Worm (Caenorhabditis elegans): ENCODE measurements around the gene F53H4.3.

Gene F53H4.3

DNA sequence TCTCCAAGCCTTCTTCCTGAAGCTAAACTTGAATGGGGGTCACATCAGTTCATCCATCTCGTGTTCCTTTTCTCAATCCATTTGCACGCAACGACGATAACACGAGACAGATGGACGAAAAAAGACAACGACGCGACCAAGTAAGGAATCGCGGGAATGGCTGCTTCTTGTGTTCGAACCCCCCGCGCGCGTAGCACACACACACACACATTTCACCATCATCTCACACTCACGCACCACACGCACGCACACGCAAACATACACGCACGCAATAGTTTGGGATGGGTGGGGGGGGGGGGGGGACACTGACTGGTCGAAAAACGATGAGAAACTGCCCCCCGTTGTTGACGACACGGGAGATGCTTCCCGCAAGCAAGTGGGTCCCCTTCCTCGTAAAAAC, 10.5 kb downstream of the F53H4.3 start:
- no peak for TF ChIP-seq hmbx-1 (tag; optimal IDR thresholded peaks at IDR 0.05)
- TF ChIP-seq hmg-4 (GFP tag; optimal IDR thresholded peaks at IDR 0.05) = peak; percentile 77
- TF ChIP-seq ceh-36 (tag; optimal IDR thresholded peaks at IDR 0.05) = no peak

- TF ChIP-seq scrt-1 (GFP tag; IDR thresholded peaks at IDR 0.05) (no peak), hnd-1 (tag; optimal IDR thresholded peaks at IDR 0.05) (no peak), flt-1 (GFP tag; IDR thresholded peaks at IDR 0.05) (no peak), ceh-13 (GFP tag; optimal IDR thresholded peaks at IDR 0.05) (no peak), ama-1 (optimal IDR thresholded peaks at IDR 0.05) (no peak), tra-4 (tag; optimal IDR thresholded peaks at IDR 0.05) (no peak), B0310.2 (tag; optimal IDR thresholded peaks at IDR 0.05) (no peak), tbx-37 (GFP tag; conservative IDR thresholded peaks at IDR 0.05) (no peak)
Measured at ce11 chrX:15869589-15869988, 17.8 kb downstream of the F53H4.3 start.

DNA sequence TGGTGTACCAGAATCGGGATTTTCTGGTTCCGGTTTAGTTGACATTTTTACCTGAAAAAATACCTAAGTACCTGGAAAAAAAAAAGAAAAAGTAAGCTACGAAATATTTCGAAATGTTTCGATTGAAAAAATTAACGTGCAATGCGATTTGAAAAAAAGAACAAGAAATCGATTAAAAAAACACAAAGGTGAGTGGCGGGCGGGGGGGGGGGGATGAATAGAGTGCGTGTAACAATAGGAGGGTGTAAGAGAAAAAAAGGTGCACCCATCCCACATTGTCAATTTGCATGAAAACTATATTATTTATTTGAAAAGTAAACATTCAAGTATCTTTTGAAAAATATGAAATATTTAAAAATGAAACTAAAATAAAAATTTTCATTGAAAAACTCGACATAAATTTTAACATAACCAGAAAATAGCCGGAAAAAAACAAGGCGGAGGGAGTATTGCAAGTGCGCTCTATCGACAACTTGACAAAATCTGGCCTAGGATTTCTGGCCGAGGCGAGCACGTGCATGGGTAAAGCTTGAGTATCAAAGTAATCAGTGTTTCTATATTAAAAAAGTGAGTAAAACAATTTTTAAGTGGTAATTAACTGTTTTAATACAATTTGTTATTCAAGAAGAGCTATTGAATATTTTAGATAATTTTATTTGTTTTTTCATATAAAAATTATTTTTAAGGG, 21.4 kb downstream of the F53H4.3 start, which contains the start of the genes csb-1 and F53H4.4:
Gene csb-1, minus strand, starts transcription at position 51 of the 688 bp plus-strand sequence.
Gene F53H4.4, plus strand, starts transcription at position 520 of the 688 bp plus-strand sequence.
- 0 out of 2 replicates have a peak, but pooled peaks have one; percentile 12 for TF ChIP-seq flt-1 (GFP tag; IDR thresholded peaks at IDR 0.05)
- peak; percentile 34 for TF ChIP-seq F13C5.2 (tag; optimal IDR thresholded peaks at IDR 0.05)
- no peak for TF ChIP-seq hmg-4 (GFP tag; optimal IDR thresholded peaks at IDR 0.05)

DNA sequence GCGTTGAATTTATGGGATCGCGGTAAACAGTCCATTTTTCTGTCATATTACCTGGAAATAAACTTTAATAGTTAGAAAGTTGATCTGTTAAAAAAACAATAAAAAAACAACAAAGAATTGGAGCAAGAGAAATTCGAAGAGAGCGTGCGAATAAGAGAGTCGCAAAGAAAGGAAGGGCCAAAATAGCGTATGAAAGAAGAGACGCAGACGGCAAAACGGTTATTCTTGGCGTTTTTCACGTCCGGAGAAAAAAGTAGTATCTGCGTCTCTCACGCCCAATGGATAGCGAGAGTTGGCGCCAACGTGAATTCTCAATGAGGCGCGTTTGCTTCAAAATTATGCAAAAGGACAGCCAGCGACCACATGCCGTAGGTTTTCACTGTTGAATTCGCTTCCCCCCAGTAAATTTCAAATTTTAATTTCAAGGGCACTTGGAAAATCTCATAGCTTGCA, 26.8 kb downstream of the F53H4.3 start, which contains the start of gene F53H4.6:
Gene F53H4.6, minus strand, starts transcription at position 51 of the 453 bp plus-strand sequence.
- TF ChIP-seq B0310.2 (tag; optimal IDR thresholded peaks at IDR 0.05) (no peak), tra-4 (tag; optimal IDR thresholded peaks at IDR 0.05) (no peak), hmbx-1 (tag; optimal IDR thresholded peaks at IDR 0.05) (no peak), pes-1 (GFP tag; IDR thresholded peaks at IDR 0.05) (no peak), ets-7 (tag; optimal IDR thresholded peaks at IDR 0.05) (no peak), ceh-13 (GFP tag; optimal IDR thresholded peaks at IDR 0.05) (no peak), hnd-1 (tag; optimal IDR thresholded peaks at IDR 0.05) (no peak), tbx-37 (GFP tag; conservative IDR thresholded peaks at IDR 0.05) (no peak), ama-1 (optimal IDR thresholded peaks at IDR 0.05) (no peak), flt-1 (GFP tag; IDR thresholded peaks at IDR 0.05) (no peak), hmg-4 (GFP tag; optimal IDR thresholded peaks at IDR 0.05) (no peak), aly-1 (tag; optimal IDR thresholded peaks at IDR 0.05) (no peak), sea-1 (GFP tag; conservative IDR thresholded peaks at IDR 0.05) (no peak), ceh-36 (tag; optimal IDR thresholded peaks at IDR 0.05) (no peak), scrt-1 (GFP tag; IDR thresholded peaks at IDR 0.05) (no peak), tbx-11 (GFP tag; IDR thresholded peaks at IDR 0.05) (no peak), F13C5.2 (tag; optimal IDR thresholded peaks at IDR 0.05) (no peak)

ce11 chrX:15856853-15857252, 30.5 kb downstream of the F53H4.3 start, which contains the start of gene F53H4.2:
F53H4.2 (plus strand) TSS chrX:15857153.
- TF ChIP-seq hmg-4 (GFP tag; optimal IDR thresholded peaks at IDR 0.05) = no peak
- no peak for TF ChIP-seq tbx-11 (GFP tag; IDR thresholded peaks at IDR 0.05)
- no peak for TF ChIP-seq sea-1 (GFP tag; conservative IDR thresholded peaks at IDR 0.05)
- no peak for TF ChIP-seq ets-7 (tag; optimal IDR thresholded peaks at IDR 0.05)
- no peak for TF ChIP-seq ceh-13 (GFP tag; optimal IDR thresholded peaks at IDR 0.05)

- TF ChIP-seq tbx-11 (GFP tag; IDR thresholded peaks at IDR 0.05) = no peak
- no peak for TF ChIP-seq tra-4 (tag; optimal IDR thresholded peaks at IDR 0.05)
- no peak for TF ChIP-seq B0310.2 (tag; optimal IDR thresholded peaks at IDR 0.05)
- TF ChIP-seq hmbx-1 (tag; optimal IDR thresholded peaks at IDR 0.05) = no peak
- no peak for TF ChIP-seq hnd-1 (tag; optimal IDR thresholded peaks at IDR 0.05)
- TF ChIP-seq sea-1 (GFP tag; conservative IDR thresholded peaks at IDR 0.05) = no peak
- TF ChIP-seq ceh-13 (GFP tag; optimal IDR thresholded peaks at IDR 0.05) = no peak
- TF ChIP-seq tbx-37 (GFP tag; conservative IDR thresholded peaks at IDR 0.05) = no peak
Measured at ce11 chrX:15851013-15851412, 36.4 kb downstream of the F53H4.3 start.

ce11 chrX:15849397-15849935, 37.9 kb downstream of the F53H4.3 start, which contains the start of gene acl-1:
acl-1 (plus strand) TSS chrX:15849885.
- TF ChIP-seq flt-1 (GFP tag; IDR thresholded peaks at IDR 0.05) (no peak), tbx-37 (GFP tag; conservative IDR thresholded peaks at IDR 0.05) (0 out of 2 replicates have a peak, but pooled peaks have one; percentile 36), F13C5.2 (tag; optimal IDR thresholded peaks at IDR 0.05) (peak; percentile 23)

DNA sequence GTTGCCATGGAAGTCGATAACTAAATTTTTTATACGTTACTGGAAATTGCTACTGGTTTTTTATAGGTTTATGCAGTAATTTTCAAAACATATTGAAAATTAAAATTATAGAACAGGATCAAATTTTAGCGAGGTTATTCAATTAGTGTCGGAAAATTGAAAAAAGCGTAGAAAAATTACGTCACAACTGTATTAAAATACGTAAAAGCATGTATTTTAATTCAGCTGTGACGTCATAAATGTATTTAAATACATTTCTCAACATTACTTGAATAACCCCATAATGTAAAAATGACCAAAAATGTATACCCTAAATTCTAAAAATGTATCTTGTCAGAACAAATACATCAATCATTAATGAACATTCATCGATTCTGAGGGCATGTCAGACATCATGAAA, 38.5 kb downstream of the F53H4.3 start:
- TF ChIP-seq ets-7 (tag; optimal IDR thresholded peaks at IDR 0.05) = no peak
- TF ChIP-seq flt-1 (GFP tag; IDR thresholded peaks at IDR 0.05) = no peak
- no peak for TF ChIP-seq F13C5.2 (tag; optimal IDR thresholded peaks at IDR 0.05)
- TF ChIP-seq aly-1 (tag; optimal IDR thresholded peaks at IDR 0.05) = no peak
- TF ChIP-seq tbx-37 (GFP tag; conservative IDR thresholded peaks at IDR 0.05) = no peak
- no peak for TF ChIP-seq tbx-11 (GFP tag; IDR thresholded peaks at IDR 0.05)
- no peak for TF ChIP-seq sea-1 (GFP tag; conservative IDR thresholded peaks at IDR 0.05)
- no peak for TF ChIP-seq ama-1 (optimal IDR thresholded peaks at IDR 0.05)
- no peak for TF ChIP-seq pes-1 (GFP tag; IDR thresholded peaks at IDR 0.05)
- no peak for TF ChIP-seq ceh-36 (tag; optimal IDR thresholded peaks at IDR 0.05)
- TF ChIP-seq hmg-4 (GFP tag; optimal IDR thresholded peaks at IDR 0.05) = no peak
- TF ChIP-seq hmbx-1 (tag; optimal IDR thresholded peaks at IDR 0.05) = no peak

Measured in whole organism, early embryonic.